Worm (Caenorhabditis elegans): ENCODE measurements around the gene ciao-2B.

DNA sequence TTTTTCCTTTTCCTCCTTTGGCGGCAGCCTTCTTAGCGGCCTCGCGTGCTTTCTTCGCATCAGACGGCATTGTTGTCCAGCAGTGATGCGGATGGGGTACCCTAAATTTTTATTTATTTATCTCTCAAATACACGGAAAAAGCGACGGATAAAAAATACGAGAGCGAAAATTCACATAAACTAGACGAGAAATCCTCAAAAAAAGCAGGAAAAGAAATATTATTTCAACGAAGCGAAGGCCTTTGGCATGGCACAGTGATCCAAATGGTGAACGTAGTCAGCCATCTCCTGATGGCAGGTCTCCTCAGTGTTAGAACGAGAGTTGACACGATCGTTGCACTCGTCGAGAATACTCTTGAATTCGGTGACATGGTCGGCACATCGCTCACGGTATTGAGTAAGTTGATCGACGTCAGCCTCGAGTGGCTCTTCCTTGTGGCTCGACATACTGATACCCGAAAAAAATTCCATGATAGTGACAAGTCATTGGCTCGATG, 22.8 kb upstream of the ciao-2B start, which contains the start of the genes abcf-2 and T27E9.2:
- no peak for TF ChIP-seq nhr-20 (tag; optimal IDR thresholded peaks at IDR 0.05)
- no peak for TF ChIP-seq tbx-2 (tag; optimal IDR thresholded peaks at IDR 0.05)
- TF ChIP-seq lsy-2 (tag; optimal IDR thresholded peaks at IDR 0.05) = no peak
- no peak for TF ChIP-seq F16B12.6 (tag; optimal IDR thresholded peaks at IDR 0.05)
- TF ChIP-seq nhr-28 (tag; optimal IDR thresholded peaks at IDR 0.05) = no peak
- no peak for TF ChIP-seq aha-1 (tag; optimal IDR thresholded peaks at IDR 0.05)
- TF ChIP-seq nhr-77 (tag; optimal IDR thresholded peaks at IDR 0.05) = no peak
- no peak for TF ChIP-seq snpc-4 (tag; optimal IDR thresholded peaks at IDR 0.05)
- no peak for TF ChIP-seq dpl-1 (GFP tag; optimal IDR thresholded peaks at IDR 0.05)
- TF ChIP-seq aly-2 (tag; optimal IDR thresholded peaks at IDR 0.05) = no peak
- TF ChIP-seq jun-1 (tag; optimal IDR thresholded peaks at IDR 0.05) = no peak
- TF ChIP-seq unc-62 (GFP tag; optimal IDR thresholded peaks at IDR 0.05) = no peak
- TF ChIP-seq ztf-4 (tag; optimal IDR thresholded peaks at IDR 0.05) = no peak

All from whole organism, L1 larva.